Fruit fly (Drosophila melanogaster) whole organism, prepupa: ENCODE measurements around the gene pim.

Source experiments
- CG6854 ChIP-seq: fragments of 200-800 bp; sonication (Bioruptor generic); optimal IDR thresholded peaks from 2 replicates; lab custom pipeline; 2017; ENCODE audit warnings: missing biosample characterization, mild to moderate bottlenecking, missing genetic modification characterization
- CG7368 ChIP-seq: fragments of 200-800 bp; sonication (Bioruptor generic); optimal IDR thresholded peaks from 3 replicates; lab custom pipeline; 2016; ENCODE audit warnings: missing biosample characterization, missing genetic modification characterization
- CG8319 ChIP-seq: fragments of 200-800 bp; sonication (Bioruptor generic); optimal IDR thresholded peaks from 3 replicates; lab custom pipeline; 2016; ENCODE audit warnings: missing biosample characterization, missing genetic modification characterization
- Eip93F ChIP-seq: fragments of 200-800 bp; sonication (Bioruptor generic); optimal IDR thresholded peaks from 2 replicates; lab custom pipeline; 2016; ENCODE audit warnings: missing biosample characterization, mild to moderate bottlenecking, missing genetic modification characterization
- Ets21C ChIP-seq: fragments of 200-800 bp; sonication (Bioruptor generic); optimal IDR thresholded peaks from 3 replicates; lab custom pipeline; 2016; ENCODE audit warnings: missing biosample characterization, missing genetic modification characterization
- Ets96B ChIP-seq: fragments of 200-800 bp; optimal IDR thresholded peaks from 2 replicates; lab custom pipeline; 2019; ENCODE audit warnings: missing biosample characterization, mild to moderate bottlenecking, missing genetic modification characterization, moderate library complexity
- Lpt ChIP-seq: fragments of 200-800 bp; sonication (Bioruptor generic); optimal IDR thresholded peaks from 3 replicates; lab custom pipeline; 2016; ENCODE audit warnings: missing biosample characterization, missing genetic modification characterization
- fd59A ChIP-seq: fragments of 200-800 bp; sonication (Bioruptor generic); optimal IDR thresholded peaks from 2 replicates; lab custom pipeline; 2017; ENCODE audit warnings: missing biosample characterization, mild to moderate bottlenecking, missing genetic modification characterization, missing genetic modification reagents
- salr ChIP-seq, 2 experiments: fragments of 200-800 bp; sonication (Bioruptor generic); optimal IDR thresholded peaks; 3 replicates each; lab custom pipeline; 2016 to 2018; ENCODE audit warnings: missing biosample characterization in 2 of 2, missing genetic modification characterization in 2 of 2, mild to moderate bottlenecking in 1 of 2
- ss ChIP-seq, 2 experiments: fragments of 200-800 bp; sonication (Bioruptor generic); optimal IDR thresholded peaks; 2 replicates in 1 of 2; 3 replicates in 1 of 2; lab custom pipeline; 2017 to 2018; ENCODE audit warnings: mild to moderate bottlenecking in 2 of 2, missing biosample characterization in 2 of 2, missing genetic modification characterization in 2 of 2, moderate library complexity in 1 of 2

DNA sequence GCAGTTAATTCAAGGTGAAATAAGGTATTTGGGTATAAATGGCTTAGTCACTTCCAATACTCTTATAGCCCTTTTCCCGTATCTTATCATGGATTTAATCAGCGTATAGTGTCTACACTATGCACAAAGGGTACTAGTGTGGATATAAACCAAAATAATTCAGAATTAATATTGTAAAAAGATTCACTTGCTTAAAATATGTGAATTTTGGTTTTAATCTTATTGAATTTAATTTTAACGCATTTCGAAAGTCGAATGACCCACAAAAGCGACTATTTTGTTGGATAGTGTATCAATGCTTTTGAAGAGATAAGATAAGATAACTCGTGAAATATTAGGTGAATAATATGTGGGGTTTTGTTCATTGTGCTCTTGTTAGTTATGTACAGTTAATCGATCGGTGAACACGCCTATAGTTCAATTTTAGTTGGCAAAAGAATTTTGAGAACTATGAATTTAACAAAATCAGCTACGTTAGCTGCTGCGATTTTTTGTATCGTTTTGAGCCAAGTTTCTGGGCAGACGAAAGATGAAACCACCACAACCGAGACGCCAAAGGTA lies 19.2 kb downstream of the pim start, which contains the start of gene CG5096:
- TF ChIP-seq CG7368 (GFP tag; lab: Kevin White, UChicago): peak; percentile 51
- TF ChIP-seq salr (GFP tag; optimal IDR thresholded peaks at IDR 0.05; lab: Kevin White, UChicago): no peak
- peak; percentile 36 for TF ChIP-seq CG8319
- no peak for TF ChIP-seq CG6854 (GFP tag; lab: Kevin White, UChicago)
- peak; percentile 62 for TF ChIP-seq Ets96B (tag; lab: Kevin White, UChicago)
- TF ChIP-seq Lpt (GFP tag; lab: Kevin White, UChicago): no peak
- no peak for TF ChIP-seq ss (GFP tag; optimal IDR thresholded peaks at IDR 0.05; lab: Kevin White, UChicago)
- TF ChIP-seq Eip93F: peak; percentile 81
- no peak for TF ChIP-seq fd59A (GFP tag; lab: Kevin White, UChicago)
- peak; percentile 37 for TF ChIP-seq Ets21C (GFP tag; lab: Kevin White, UChicago)
